Fruit fly (Drosophila melanogaster) whole organism, embryonic: ENCODE results near the gene CG17625.

Experiments used
- BtbVII ChIP-seq: fragments of 200-800 bp; sonication (Bioruptor generic); optimal IDR thresholded peaks from 3 replicates; lab custom pipeline; 2017; ENCODE audit warnings: missing biosample characterization, mild to moderate bottlenecking, missing genetic modification characterization
- CG10147 ChIP-seq: fragments of 200-800 bp; sonication (Bioruptor generic); optimal IDR thresholded peaks from 2 replicates; lab custom pipeline; 2019; ENCODE audit warnings: missing biosample characterization, mild to moderate bottlenecking, missing genetic modification characterization, moderate library complexity
- CG11085 ChIP-seq: fragments of 200-800 bp; sonication (Bioruptor generic); IDR thresholded peaks from 2 replicates; pipeline ENCODE4 v1.3.6; 2022; ENCODE audit warnings: missing biosample characterization, missing genetic modification characterization
- CG12769 ChIP-seq: fragments of 200-800 bp; sonication (Bioruptor generic); optimal IDR thresholded peaks from 2 replicates; lab custom pipeline; 2019; ENCODE audit warnings: missing biosample characterization, mild to moderate bottlenecking, missing genetic modification characterization, moderate library complexity
- CG15269 ChIP-seq: fragments of 200-800 bp; sonication (Bioruptor generic); optimal IDR thresholded peaks from 2 replicates; lab custom pipeline; 2018; ENCODE audit warnings: missing biosample characterization, mild to moderate bottlenecking, missing genetic modification characterization, moderate library complexity
- CG15479 ChIP-seq: fragments of 200-800 bp; sonication (Bioruptor generic); optimal IDR thresholded peaks from 3 replicates; lab custom pipeline; 2019; ENCODE audit warnings: missing biosample characterization, mild to moderate bottlenecking, missing genetic modification characterization, moderate library complexity
- CG1603 ChIP-seq: fragments of 200-800 bp; sonication (Bioruptor generic); optimal IDR thresholded peaks from 2 replicates; lab custom pipeline; 2019; ENCODE audit warnings: missing biosample characterization, mild to moderate bottlenecking, missing genetic modification characterization, moderate library complexity
- CG2712 ChIP-seq: fragments of 200-800 bp; optimal IDR thresholded peaks from 3 replicates; lab custom pipeline; 2019; ENCODE audit warnings: missing biosample characterization, mild to moderate bottlenecking, missing genetic modification characterization, moderate library complexity
- CG30431 ChIP-seq: fragments of 200-800 bp; sonication (Bioruptor generic); optimal IDR thresholded peaks from 2 replicates; lab custom pipeline; 2017; ENCODE audit warnings: missing biosample characterization, missing genetic modification characterization
- CG31441 ChIP-seq: fragments of 200-800 bp; sonication (Bioruptor generic); IDR thresholded peaks from 2 replicates; pipeline ENCODE4 v1.3.6; 2022; ENCODE audit warnings: missing biosample characterization, missing genetic modification characterization
- CG3726 ChIP-seq: fragments of 200-800 bp; sonication (Bioruptor generic); IDR thresholded peaks from 3 replicates; pipeline ENCODE4, ENCODE4 v1.3.6; 2022; ENCODE audit warnings: missing biosample characterization, missing genetic modification characterization
- CG3995 ChIP-seq: fragments of 200-800 bp; sonication (Bioruptor generic); optimal IDR thresholded peaks from 3 replicates; lab custom pipeline; 2016; ENCODE audit warnings: missing biosample characterization, missing genetic modification characterization
- CG4424 ChIP-seq: fragments of 200-800 bp; sonication (Bioruptor generic); optimal IDR thresholded peaks from 3 replicates; lab custom pipeline; 2016; ENCODE audit warnings: missing biosample characterization, missing genetic modification characterization
- CG5180 ChIP-seq: fragments of 200-800 bp; sonication (Bioruptor generic); optimal IDR thresholded peaks from 3 replicates; lab custom pipeline; 2017; ENCODE audit warnings: missing biosample characterization, missing genetic modification characterization, mild to moderate bottlenecking, moderate library complexity, missing genetic modification reagents
- CG6254 ChIP-seq: fragments of 200-800 bp; sonication (Bioruptor generic); optimal IDR thresholded peaks from 3 replicates; lab custom pipeline; 2017; ENCODE audit warnings: mild to moderate bottlenecking, missing biosample characterization, missing genetic modification reagents, missing genetic modification characterization
- CG6689 ChIP-seq: fragments of 200-800 bp; sonication (Bioruptor generic); IDR thresholded peaks from 2 replicates; pipeline ENCODE4 v1.3.6; 2022; ENCODE audit warnings: missing biosample characterization, missing genetic modification characterization
- CG6765 ChIP-seq: fragments of 200-800 bp; sonication (Bioruptor generic); optimal IDR thresholded peaks from 3 replicates; lab custom pipeline; 2017; ENCODE audit warnings: missing biosample characterization, mild to moderate bottlenecking, missing genetic modification characterization
- CG6813 ChIP-seq: fragments of 200-800 bp; sonication (Bioruptor generic); optimal IDR thresholded peaks from 2 replicates; lab custom pipeline; 2017; ENCODE audit warnings: missing biosample characterization, missing genetic modification characterization, mild to moderate bottlenecking, moderate library complexity, missing genetic modification reagents
- CG7556 ChIP-seq: fragments of 200-800 bp; sonication (Bioruptor generic); optimal IDR thresholded peaks from 2 replicates; lab custom pipeline; 2017; ENCODE audit warnings: missing biosample characterization, mild to moderate bottlenecking, missing genetic modification characterization
- CG7786 ChIP-seq: fragments of 200-800 bp; sonication (Bioruptor generic); optimal IDR thresholded peaks from 2 replicates; lab custom pipeline; 2016; ENCODE audit warnings: missing biosample characterization, missing genetic modification characterization
- CG8924 ChIP-seq: fragments of 200-800 bp; optimal IDR thresholded peaks from 3 replicates; lab custom pipeline; 2019; ENCODE audit warnings: missing biosample characterization, mild to moderate bottlenecking, missing genetic modification characterization, moderate library complexity
- CG9727 ChIP-seq: fragments of 200-800 bp; sonication (Bioruptor generic); optimal IDR thresholded peaks from 3 replicates; lab custom pipeline; 2017; ENCODE audit warnings: missing biosample characterization, mild to moderate bottlenecking, missing genetic modification characterization
- Dad ChIP-seq: fragments of 200-800 bp; sonication (Bioruptor generic); optimal IDR thresholded peaks from 3 replicates; lab custom pipeline; 2016; ENCODE audit warnings: missing biosample characterization, missing genetic modification characterization
- Doc2 ChIP-seq: fragments of 200-800 bp; sonication (Bioruptor generic); IDR thresholded peaks from 2 replicates; pipeline ENCODE4 v1.3.6; 2022; ENCODE audit warnings: missing biosample characterization, missing genetic modification characterization
- Elba2 ChIP-seq: fragments of 200-800 bp; sonication (Bioruptor generic); optimal IDR thresholded peaks from 3 replicates; lab custom pipeline; 2016; ENCODE audit warnings: missing biosample characterization, missing genetic modification characterization
- GATAe ChIP-seq: fragments of 200-800 bp; sonication (Bioruptor generic); conservative IDR thresholded peaks from 2 replicates; pipeline ENCODE4 v1.3.6; 2022; ENCODE audit warnings: missing biosample characterization, missing genetic modification characterization
- HHEX ChIP-seq: fragments of 200-800 bp; sonication (Bioruptor generic); optimal IDR thresholded peaks from 3 replicates; lab custom pipeline; 2017; ENCODE audit warnings: missing biosample characterization, mild to moderate bottlenecking, missing genetic modification characterization, missing genetic modification reagents
- Hr78 ChIP-seq, 2 experiments: fragments of 200-800 bp in 1 of 2; fragments of >200 bp in 1 of 2; sonication (Bioruptor generic) in 1 of 2; optimal IDR thresholded peaks; 2 replicates each; lab custom pipeline; 2017 to 2019; ENCODE audit warnings: missing biosample characterization in 2 of 2, missing genetic modification characterization in 2 of 2, mild to moderate bottlenecking in 1 of 2, moderate library complexity in 1 of 2
- Hsf ChIP-seq: fragments of 200-800 bp; sonication (Bioruptor generic); optimal IDR thresholded peaks from 3 replicates; lab custom pipeline; 2016; ENCODE audit warnings: missing biosample characterization, missing genetic modification characterization
- Kr ChIP-seq: fragments of 200-800 bp; sonication (Bioruptor generic); optimal IDR thresholded peaks from 2 replicates; lab custom pipeline; 2017; ENCODE audit warnings: missing biosample characterization, mild to moderate bottlenecking, missing genetic modification characterization
- Meics ChIP-seq: fragments of 200-800 bp; sonication (Bioruptor generic); optimal IDR thresholded peaks from 2 replicates; lab custom pipeline; 2017; ENCODE audit warnings: missing biosample characterization, mild to moderate bottlenecking, missing genetic modification characterization
- NC2α ChIP-seq: fragments of 200-800 bp; sonication (Bioruptor generic); optimal IDR thresholded peaks from 2 replicates; lab custom pipeline; 2016; ENCODE audit warnings: missing biosample characterization, missing genetic modification characterization
- NFAT ChIP-seq: fragments of 200-800 bp; sonication (Bioruptor generic); IDR thresholded peaks from 2 replicates; pipeline ENCODE4 v1.3.6; 2022; ENCODE audit warnings: missing biosample characterization, missing genetic modification characterization
- NK7.1 ChIP-seq: fragments of 200-800 bp; sonication (Bioruptor generic); optimal IDR thresholded peaks from 3 replicates; lab custom pipeline; 2016; ENCODE audit warnings: missing biosample characterization, missing genetic modification characterization
- Tbp ChIP-seq: fragments of >200 bp; optimal IDR thresholded peaks from 2 replicates; lab custom pipeline; 2018; ENCODE audit warnings: missing biosample characterization, missing genetic modification characterization
- bsh ChIP-seq, 2 experiments: fragments of 200-800 bp; sonication (Bioruptor generic); optimal IDR thresholded peaks; 2 replicates each; lab custom pipeline; 2017 to 2018; ENCODE audit warnings: mild to moderate bottlenecking in 2 of 2, missing biosample characterization in 2 of 2, missing genetic modification characterization in 2 of 2, moderate library complexity in 1 of 2
- corto ChIP-seq: fragments of 200-800 bp; sonication (Bioruptor generic); optimal IDR thresholded peaks from 2 replicates; lab custom pipeline; 2016; ENCODE audit warnings: missing biosample characterization, mild to moderate bottlenecking, missing genetic modification characterization, moderate library complexity
- danr ChIP-seq: fragments of 200-800 bp; sonication (Bioruptor generic); IDR thresholded peaks from 2 replicates; pipeline ENCODE4 v1.3.6; 2022; ENCODE audit warnings: missing biosample characterization, missing genetic modification characterization
- dmrt11E ChIP-seq: fragments of 200-800 bp; sonication (Bioruptor generic); optimal IDR thresholded peaks from 3 replicates; lab custom pipeline; 2018; ENCODE audit warnings: missing biosample characterization, mild to moderate bottlenecking, missing genetic modification characterization, moderate library complexity
- fd3F ChIP-seq: fragments of 200-800 bp; sonication (Bioruptor generic); optimal IDR thresholded peaks from 2 replicates; lab custom pipeline; 2018; ENCODE audit warnings: missing biosample characterization, mild to moderate bottlenecking, missing genetic modification characterization, moderate library complexity
- gsb-n ChIP-seq: fragments of 200-800 bp; sonication (Bioruptor generic); optimal IDR thresholded peaks from 3 replicates; lab custom pipeline; 2018; ENCODE audit warnings: missing biosample characterization, mild to moderate bottlenecking, missing genetic modification characterization
- odd ChIP-seq: fragments of 200-800 bp; sonication (Bioruptor generic); optimal IDR thresholded peaks from 2 replicates; lab custom pipeline; 2017; ENCODE audit warnings: missing biosample characterization, mild to moderate bottlenecking, missing genetic modification characterization
- onecut ChIP-seq: fragments of 200-800 bp; sonication (Bioruptor generic); IDR thresholded peaks from 2 replicates; pipeline ENCODE4 v1.3.6; 2022; ENCODE audit warnings: missing biosample characterization, missing genetic modification characterization
- pum ChIP-seq: fragments of 200-800 bp; sonication (Bioruptor generic); optimal IDR thresholded peaks from 2 replicates; lab custom pipeline; 2016; ENCODE audit warnings: missing biosample characterization, missing genetic modification characterization
- slou ChIP-seq: fragments of 200-800 bp; sonication (Bioruptor generic); optimal IDR thresholded peaks from 3 replicates; lab custom pipeline; 2016; ENCODE audit warnings: missing biosample characterization, missing genetic modification characterization
- sna ChIP-seq: fragments of 200-800 bp; sonication (Bioruptor generic); IDR thresholded peaks from 2 replicates; pipeline ENCODE4 v1.3.6; 2022; ENCODE audit warnings: missing biosample characterization, missing genetic modification characterization; ENCODE audit not compliant: partially characterized antibody
- tup ChIP-seq: fragments of 200-800 bp; sonication (Bioruptor generic); optimal IDR thresholded peaks from 2 replicates; lab custom pipeline; 2016; ENCODE audit warnings: missing biosample characterization, mild to moderate bottlenecking, missing genetic modification characterization, moderate library complexity
- unc-4 ChIP-seq: fragments of 200-800 bp; sonication (Bioruptor generic); IDR thresholded peaks from 2 replicates; pipeline ENCODE4 v1.3.6; 2022; ENCODE audit warnings: missing biosample characterization, missing genetic modification characterization; ENCODE audit not compliant: partially characterized antibody
- zen ChIP-seq: fragments of 200-800 bp; sonication (Bioruptor generic); optimal IDR thresholded peaks from 3 replicates; lab custom pipeline; 2018; ENCODE audit warnings: missing biosample characterization, mild to moderate bottlenecking, missing genetic modification characterization, moderate library complexity

CG17625 gene

DNA sequence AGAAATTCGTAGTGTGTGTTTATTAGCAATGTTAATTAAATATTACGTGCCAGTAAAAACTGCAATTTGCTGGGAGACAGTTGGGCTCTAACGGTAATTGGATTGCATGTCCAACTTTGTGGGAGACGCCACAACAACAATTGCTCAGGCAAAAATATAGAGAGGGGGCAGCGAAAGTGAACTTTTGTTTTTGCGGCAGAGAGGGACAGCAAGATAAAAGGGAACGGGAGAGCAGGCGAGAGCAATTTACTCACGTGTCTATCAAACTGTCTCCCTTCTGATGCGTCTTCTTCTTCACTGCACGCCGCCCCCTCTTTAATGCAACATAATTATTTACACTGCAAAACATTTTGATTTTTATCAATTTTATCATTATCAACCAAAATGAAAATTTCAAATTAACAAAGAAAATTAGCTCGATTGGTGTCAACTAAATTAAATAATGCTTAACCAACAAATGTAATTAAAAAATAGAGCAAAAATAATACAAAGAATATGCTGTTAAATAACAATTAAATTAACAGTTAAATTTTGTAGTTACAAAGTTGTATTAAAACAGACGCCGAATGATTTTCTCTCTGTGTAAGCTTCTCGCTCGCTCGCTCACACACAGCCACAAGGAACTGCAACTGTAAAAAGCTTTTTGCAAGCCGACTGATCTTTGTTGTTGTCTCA is 19.2 kb upstream of the CG17625 start (continued):
- TF ChIP-seq slou (peak; percentile 49), sna (GFP tag; lab: Robert Waterston, UW) (no peak), Meics (GFP tag; lab: Kevin White, UChicago) (peak; percentile 67), CG2712 (tag; lab: Kevin White, UChicago) (peak; percentile 93), CG7786 (GFP tag; lab: Kevin White, UChicago) (peak; percentile 40), CG6813 (GFP tag; lab: Kevin White, UChicago) (peak; percentile 66), CG9727 (GFP tag; lab: Kevin White, UChicago) (peak; percentile 88), pum (GFP tag; lab: Kevin White, UChicago) (peak; percentile 39), tup (no peak), onecut (GFP tag; lab: Robert Waterston, UW) (peak; percentile 72), CG10147 (GFP tag; lab: Kevin White, UChicago) (peak; percentile 72), Hr78 (GFP tag; optimal IDR thresholded peaks at IDR 0.05; lab: Kevin White, UChicago) (peak in 1 of 2 experiments; percentile 73), CG6689 (GFP tag; lab: Robert Waterston, UW) (peak; percentile 90), NC2α (peak; percentile 58), CG7556 (peak; percentile 75), CG30431 (GFP tag; lab: Kevin White, UChicago) (peak; percentile 67), CG5180 (GFP tag; lab: Kevin White, UChicago) (peak; percentile 74), unc-4 (GFP tag; lab: Robert Waterston, UW) (no peak), corto (GFP tag; lab: Kevin White, UChicago) (peak; percentile 27), CG6254 (GFP tag; lab: Kevin White, UChicago) (peak; percentile 80), zen (peak; percentile 89), CG8924 (tag; lab: Kevin White, UChicago) (peak; percentile 91), Hsf (GFP tag; lab: Kevin White, UChicago) (peak; percentile 72), CG3726 (GFP tag; lab: Robert Waterston, UW) (peak; percentile 63; the same call in 2 of the 3 replicates), Tbp (GFP tag; lab: Kevin White, UChicago) (no peak), HHEX (peak; percentile 71), odd (GFP tag; lab: Kevin White, UChicago) (peak; percentile 44), NFAT (no peak), CG4424 (GFP tag; lab: Kevin White, UChicago) (peak; percentile 92), NK7.1 (no peak), CG15269 (tag; lab: Kevin White, UChicago) (peak; percentile 68), CG3995 (GFP tag; lab: Kevin White, UChicago) (peak; percentile 7), dmrt11E (tag; lab: Kevin White, UChicago) (peak; percentile 87), Elba2 (no peak), CG6765 (GFP tag; lab: Kevin White, UChicago) (peak; percentile 15), gsb-n (tag; lab: Kevin White, UChicago) (peak; percentile 84), CG1603 (tag; lab: Kevin White, UChicago) (peak; percentile 15), CG15479 (GFP tag; lab: Kevin White, UChicago) (no peak), fd3F (peak; percentile 9), danr (GFP tag; lab: Robert Waterston, UW) (0 out of 2 replicates have a peak, but pooled peaks have one; percentile 9), BtbVII (GFP tag; lab: Kevin White, UChicago) (peak; percentile 51), CG12769 (tag; lab: Kevin White, UChicago) (no peak), Doc2 (GFP tag; lab: Robert Waterston, UW) (no peak), CG11085 (GFP tag; lab: Robert Waterston, UW) (no peak), bsh (GFP tag; optimal IDR thresholded peaks at IDR 0.05; lab: Kevin White, UChicago) (peak; percentile 77 to 86), Kr (GFP tag; lab: Kevin White, UChicago) (no peak), CG31441 (peak; percentile 91), GATAe (GFP tag; lab: Robert Waterston, UW) (no peak), Dad (peak; percentile 13)
